Worm (Caenorhabditis elegans) whole organism, L4/young adult: Measurements from ENCODE around the gene lys-10.

Experiments used
- W03F9.2 ChIP-seq: fragments of 150-350 bp; optimal IDR thresholded peaks from 2 replicates; lab custom pipeline; 2014; ENCODE audit warnings: missing biosample characterization, missing genetic modification characterization
- him-1 ChIP-seq: sonication (generic microtip); optimal IDR thresholded peaks from 2 replicates; lab custom pipeline; 2016; ENCODE audit warnings: missing genotype, missing genetic modification reagents, missing genetic modification characterization, missing compliant biosample characterization

ce11 chrIV:8369135-8369534 is 36.5 kb downstream of the lys-10 start, which contains the start of gene D2096.6:
- TF ChIP-seq W03F9.2 (no peak), him-1 (tag; lab: Kevin White, UChicago) (no peak)
